Fruit fly (Drosophila melanogaster): ENCODE measurements around the gene CG17104.

CG17104 gene

dm6 chr2L:10665603-10666002 is 11.4 kb upstream of the CG17104 start (continued):
- TF ChIP-seq CG10366 (GFP tag; IDR thresholded peaks at IDR 0.05) = peak; percentile 90
- TF ChIP-seq CG4404 (GFP tag; IDR thresholded peaks at IDR 0.05) = peak; percentile 56
- TF ChIP-seq CG8290 (GFP tag; optimal IDR thresholded peaks at IDR 0.05) = peak; percentile 24
- TF ChIP-seq CG8290 (tag; optimal IDR thresholded peaks at IDR 0.05) = peak in 1 of 2 experiments; percentile 85
- TF ChIP-seq CG17829 (tag; optimal IDR thresholded peaks at IDR 0.05) = no peak
- peak; percentile 82 for TF ChIP-seq CG17359 (tag; optimal IDR thresholded peaks at IDR 0.05)
- TF ChIP-seq dmrt99B (tag; optimal IDR thresholded peaks at IDR 0.05) = peak; percentile 87
- TF ChIP-seq mam (GFP tag; optimal IDR thresholded peaks at IDR 0.05) = peak; percentile 79
- peak; percentile 94 for TF ChIP-seq sens (GFP tag)
- peak; percentile 53 for TF ChIP-seq Six4 (GFP tag; optimal IDR thresholded peaks at IDR 0.05)
- no peak for TF ChIP-seq CG7745 (tag; optimal IDR thresholded peaks at IDR 0.05)
- peak; percentile 86 for TF ChIP-seq ase (GFP tag; IDR thresholded peaks at IDR 0.05)
- TF ChIP-seq ttk (GFP tag; IDR thresholded peaks at IDR 0.05) = peak; percentile 89
- no peak for TF ChIP-seq hth (optimal IDR thresholded peaks at IDR 0.05)
- peak; percentile 78 for TF ChIP-seq CoRest (tag; optimal IDR thresholded peaks at IDR 0.05)
- TF ChIP-seq sna (GFP tag; IDR thresholded peaks at IDR 0.05; ENCODE audit: partially characterized antibody) = no peak
- peak; percentile 81 for TF ChIP-seq CG9932 (GFP tag; IDR thresholded peaks at IDR 0.05)
- TF ChIP-seq CG9817 (tag; optimal IDR thresholded peaks at IDR 0.05) = peak; percentile 71
- TF ChIP-seq Optix (GFP tag; IDR thresholded peaks at IDR 0.05) = peak; percentile 73
- TF ChIP-seq CG4820 (GFP tag; optimal IDR thresholded peaks at IDR 0.05) = peak; percentile 67
- no peak for TF ChIP-seq Hey (tag; optimal IDR thresholded peaks at IDR 0.05)
- TF ChIP-seq tap (tag; optimal IDR thresholded peaks at IDR 0.05) = peak; percentile 80
- TF ChIP-seq CG13624 (GFP tag; optimal IDR thresholded peaks at IDR 0.05) = peak; percentile 79
- TF ChIP-seq caup (GFP tag; optimal IDR thresholded peaks at IDR 0.05; ENCODE audit: severe bottlenecking) = peak; percentile 68
- TF ChIP-seq bbx (GFP tag; IDR thresholded peaks at IDR 0.05; ENCODE audit: partially characterized antibody) = no peak
- TF ChIP-seq bab2 (GFP tag; optimal IDR thresholded peaks at IDR 0.05) = peak; percentile 72
- peak; percentile 77 for TF ChIP-seq Fer3 (tag; optimal IDR thresholded peaks at IDR 0.05)
- TF ChIP-seq hkb (optimal IDR thresholded peaks at IDR 0.05) = no peak
- peak; percentile 95 for TF ChIP-seq hkb (GFP tag; IDR thresholded peaks at IDR 0.05)
- TF ChIP-seq Rfx (GFP tag; IDR thresholded peaks at IDR 0.05) = peak; percentile 87
- TF ChIP-seq CG15269 (tag; optimal IDR thresholded peaks at IDR 0.05) = peak; percentile 88
- no peak for TF ChIP-seq CG13287 (GFP tag; IDR thresholded peaks at IDR 0.05; ENCODE audit: partially characterized antibody)
- no peak for TF ChIP-seq kni (GFP tag; optimal IDR thresholded peaks at IDR 0.05)
- TF ChIP-seq CG17361 (GFP tag; IDR thresholded peaks at IDR 0.05) = peak; percentile 74
- TF ChIP-seq unpg (GFP tag; optimal IDR thresholded peaks at IDR 0.05) = peak; percentile 87
- TF ChIP-seq toy (GFP tag; IDR thresholded peaks at IDR 0.05) = no peak
- peak; percentile 41; the same call in 1 of the 2 replicates for TF ChIP-seq Taf1 (GFP tag; IDR thresholded peaks at IDR 0.05)
- no peak for TF ChIP-seq CG10543 (GFP tag; optimal IDR thresholded peaks at IDR 0.05)
- TF ChIP-seq Ravus (GFP tag; IDR thresholded peaks at IDR 0.05) = peak; percentile 72
- peak; percentile 84; the same call in 2 of the 3 replicates for TF ChIP-seq CG11456 (GFP tag; IDR thresholded peaks at IDR 0.05)
- peak; percentile 90 for TF ChIP-seq lmd (GFP tag; IDR thresholded peaks at IDR 0.05)
- TF ChIP-seq CG12071 (GFP tag; optimal IDR thresholded peaks at IDR 0.05) = peak; percentile 81
- TF ChIP-seq gfzf (GFP tag; optimal IDR thresholded peaks at IDR 0.05) = no peak
- peak; percentile 89 for TF ChIP-seq Sox102F (GFP tag; optimal IDR thresholded peaks at IDR 0.05)
- TF ChIP-seq tin (GFP tag; optimal IDR thresholded peaks at IDR 0.05) = peak; percentile 74
- TF ChIP-seq Max (GFP tag; optimal IDR thresholded peaks at IDR 0.05) = peak; percentile 48
- 0 out of 2 replicates have a peak, but pooled peaks have one; percentile 27 for TF ChIP-seq Lim3 (GFP tag; IDR thresholded peaks at IDR 0.05)
- peak; percentile 82 for TF ChIP-seq CG32772 (GFP tag; IDR thresholded peaks at IDR 0.05)
- peak; percentile 56 for TF ChIP-seq CG10462 (GFP tag; optimal IDR thresholded peaks at IDR 0.05)
- TF ChIP-seq zfh1 (GFP tag; IDR thresholded peaks at IDR 0.05) = peak; percentile 86
- no peak for TF ChIP-seq CG4328 (GFP tag; optimal IDR thresholded peaks at IDR 0.05)
- peak; percentile 71 for TF ChIP-seq phol (tag; optimal IDR thresholded peaks at IDR 0.05)
